Worm (Caenorhabditis elegans) whole organism, L1 larva: ENCODE data around the gene nhr-204.
A peak's percentile ranks its signal among the peaks of the same experiment; 100 is the strongest.

Source experiments
- lin-35 ChIP-seq, 2 experiments: fragments of 150-350 bp; optimal IDR thresholded peaks; 2 replicates each; lab custom pipeline; 2014; ENCODE audit warnings: missing biosample characterization in 2 of 2, missing genetic modification characterization in 2 of 2, missing genetic modification reagents in 2 of 2
- lir-3 ChIP-seq: sonication (generic microtip); optimal IDR thresholded peaks from 2 replicates; lab custom pipeline; 2016; ENCODE audit warnings: mild to moderate bottlenecking, missing genetic modification characterization, moderate library complexity, missing compliant biosample characterization; ENCODE audit not compliant: poor library complexity
- nhr-11 ChIP-seq: fragments of 150-350 bp; optimal IDR thresholded peaks from 2 replicates; lab custom pipeline; 2014; ENCODE audit warnings: missing biosample characterization, missing genetic modification characterization
- nhr-19 ChIP-seq: fragments of 200-800 bp; sonication (Bioruptor generic); conservative IDR thresholded peaks from 2 replicates; pipeline ENCODE4 v1.3.6; 2022; ENCODE audit warnings: missing genetic modification characterization, missing compliant biosample characterization
- pqm-1 ChIP-seq: sonication (generic microtip); optimal IDR thresholded peaks from 3 replicates; lab custom pipeline; 2017; ENCODE audit warnings: missing biosample characterization, missing genetic modification characterization

- TF ChIP-seq nhr-19 (GFP tag; lab: Robert Waterston, UW) (peak; percentile 54), lin-35 (GFP tag; optimal IDR thresholded peaks at IDR 0.05; lab: Kevin White, UChicago) (peak in 1 of 2 experiments; percentile 17), lir-3 (tag; lab: Kevin White, UChicago) (no peak), pqm-1 (tag; lab: Kevin White, UChicago) (no peak), nhr-11 (tag; lab: Kevin White, UChicago) (no peak)
Measured at ce11 chrV:284808-285207, 26.2 kb upstream of the nhr-204 start.
